Fruit fly (Drosophila melanogaster) whole organism, embryonic: ENCODE data around the gene Oscillin.

Source experiments
- Asciz ChIP-seq: fragments of 200-800 bp; sonication (Bioruptor generic); optimal IDR thresholded peaks from 2 replicates; lab custom pipeline; 2017; ENCODE audit warnings: missing biosample characterization, mild to moderate bottlenecking, missing genetic modification characterization, missing genetic modification reagents
- CG11723 ChIP-seq: fragments of 200-800 bp; sonication (Bioruptor generic); optimal IDR thresholded peaks from 2 replicates; lab custom pipeline; 2017; ENCODE audit warnings: missing biosample characterization, mild to moderate bottlenecking, missing genetic modification characterization
- CG12391 ChIP-seq: fragments of 200-800 bp; sonication (Bioruptor generic); optimal IDR thresholded peaks from 3 replicates; lab custom pipeline; 2018; ENCODE audit warnings: missing biosample characterization, mild to moderate bottlenecking, missing genetic modification characterization, moderate library complexity
- CG13287 ChIP-seq: fragments of 200-800 bp; sonication (Bioruptor generic); IDR thresholded peaks from 2 replicates; pipeline ENCODE4 v1.3.6; 2022; ENCODE audit warnings: missing biosample characterization, missing genetic modification characterization; ENCODE audit not compliant: partially characterized antibody
- CG14860 ChIP-seq: fragments of 200-800 bp; sonication (Bioruptor generic); IDR thresholded peaks from 3 replicates; pipeline ENCODE4 v1.3.6; 2022; ENCODE audit warnings: missing biosample characterization, missing genetic modification characterization; ENCODE audit not compliant: partially characterized antibody
- CG16779 ChIP-seq: fragments of 200-800 bp; sonication (Bioruptor generic); IDR thresholded peaks from 2 replicates; pipeline ENCODE4 v1.3.6; 2022; ENCODE audit warnings: missing biosample characterization, missing genetic modification characterization
- CG17829 ChIP-seq: fragments of 200-800 bp; optimal IDR thresholded peaks from 2 replicates; lab custom pipeline; 2019; ENCODE audit warnings: missing biosample characterization, mild to moderate bottlenecking, missing genetic modification characterization, moderate library complexity
- CG1832 ChIP-seq: fragments of 200-800 bp; sonication (Bioruptor generic); optimal IDR thresholded peaks from 2 replicates; lab custom pipeline; 2017; ENCODE audit warnings: missing biosample characterization, mild to moderate bottlenecking, missing genetic modification characterization, inconsistent platforms
- CG2678 ChIP-seq: fragments of 200-800 bp; sonication (Bioruptor generic); optimal IDR thresholded peaks from 3 replicates; lab custom pipeline; 2019; ENCODE audit warnings: missing biosample characterization, mild to moderate bottlenecking, missing genetic modification characterization, moderate library complexity
- CG3407 ChIP-seq: fragments of 200-800 bp; sonication (Bioruptor generic); optimal IDR thresholded peaks from 2 replicates; lab custom pipeline; 2018; ENCODE audit warnings: missing biosample characterization, mild to moderate bottlenecking, missing genetic modification characterization
- CG42726 ChIP-seq: fragments of 200-800 bp; sonication (Bioruptor generic); IDR thresholded peaks from 2 replicates; pipeline ENCODE4 v1.3.6; 2022; ENCODE audit warnings: missing biosample characterization, missing genetic modification characterization; ENCODE audit not compliant: partially characterized antibody
- CG43689 ChIP-seq: fragments of 200-800 bp; sonication (Bioruptor generic); IDR thresholded peaks from 2 replicates; pipeline ENCODE4 v1.3.6; 2022; ENCODE audit warnings: missing biosample characterization, missing genetic modification characterization
- CG4617 ChIP-seq: fragments of 200-800 bp; sonication (Bioruptor generic); optimal IDR thresholded peaks from 3 replicates; lab custom pipeline; 2016; ENCODE audit warnings: missing biosample characterization, missing genetic modification characterization, borderline replicate concordance
- CG7786 ChIP-seq: fragments of 200-800 bp; sonication (Bioruptor generic); optimal IDR thresholded peaks from 2 replicates; lab custom pipeline; 2016; ENCODE audit warnings: missing biosample characterization, missing genetic modification characterization
- CG7839 ChIP-seq: fragments of 200-800 bp; sonication (Bioruptor generic); optimal IDR thresholded peaks from 3 replicates; lab custom pipeline; 2018; ENCODE audit warnings: missing biosample characterization, mild to moderate bottlenecking, missing genetic modification characterization, moderate library complexity
- CG7963 ChIP-seq: fragments of 200-800 bp; sonication (Bioruptor generic); IDR thresholded peaks from 3 replicates; pipeline ENCODE4 v1.3.6; 2022; ENCODE audit warnings: missing biosample characterization, missing genetic modification characterization; ENCODE audit not compliant: partially characterized antibody
- CG8359 ChIP-seq: fragments of 200-800 bp; sonication (Bioruptor generic); optimal IDR thresholded peaks from 2 replicates; lab custom pipeline; 2017; ENCODE audit warnings: missing biosample characterization, mild to moderate bottlenecking, missing genetic modification characterization, borderline replicate concordance
- Dll ChIP-seq: fragments of 200-800 bp; sonication (Bioruptor generic); IDR thresholded peaks from 4 replicates; pipeline ENCODE4 v1.3.6; 2022; ENCODE audit warnings: missing biosample characterization, missing genetic modification characterization; ENCODE audit not compliant: partially characterized antibody
- ERR ChIP-seq: fragments of 200-800 bp; sonication (Bioruptor generic); optimal IDR thresholded peaks from 2 replicates; lab custom pipeline; 2016; ENCODE audit warnings: missing biosample characterization, missing genetic modification characterization
- Gsc ChIP-seq: fragments of 200-800 bp; sonication (Bioruptor generic); IDR thresholded peaks from 2 replicates; pipeline ENCODE4 v1.3.6; 2022; ENCODE audit warnings: missing biosample characterization, missing genetic modification characterization
- Hand ChIP-seq: fragments of 200-800 bp; sonication (Bioruptor generic); optimal IDR thresholded peaks from 2 replicates; lab custom pipeline; 2017; ENCODE audit warnings: mild to moderate bottlenecking, missing biosample characterization, missing genetic modification reagents, missing genetic modification characterization
- HmgZ ChIP-seq: fragments of 200-800 bp; sonication (Bioruptor generic); optimal IDR thresholded peaks from 2 replicates; lab custom pipeline; 2018; ENCODE audit warnings: missing biosample characterization, mild to moderate bottlenecking, missing genetic modification characterization
- Hmr ChIP-seq: fragments of 200-800 bp; sonication (Bioruptor generic); optimal IDR thresholded peaks from 3 replicates; lab custom pipeline; 2017; ENCODE audit warnings: mild to moderate bottlenecking, missing biosample characterization, missing genetic modification reagents, missing genetic modification characterization
- NC2α ChIP-seq: fragments of 200-800 bp; sonication (Bioruptor generic); optimal IDR thresholded peaks from 2 replicates; lab custom pipeline; 2016; ENCODE audit warnings: missing biosample characterization, missing genetic modification characterization
- Rfx ChIP-seq: fragments of 200-800 bp; sonication (Bioruptor generic); IDR thresholded peaks from 2 replicates; pipeline ENCODE4 v1.3.6; 2022; ENCODE audit warnings: missing biosample characterization, missing genetic modification characterization
- Scr ChIP-seq: fragments of 200-800 bp; sonication (Bioruptor generic); IDR thresholded peaks from 2 replicates; pipeline ENCODE4 v1.3.6; 2022; ENCODE audit warnings: missing biosample characterization, missing genetic modification characterization; ENCODE audit not compliant: partially characterized antibody
- Xrp1 ChIP-seq: fragments of 200-800 bp; sonication (Bioruptor generic); IDR thresholded peaks from 2 replicates; pipeline ENCODE4 v1.3.6; 2022; ENCODE audit warnings: missing biosample characterization, missing genetic modification characterization
- YL-1 ChIP-seq: fragments of 200-800 bp; sonication (Bioruptor generic); optimal IDR thresholded peaks from 3 replicates; lab custom pipeline; 2017; ENCODE audit warnings: missing biosample characterization, mild to moderate bottlenecking, missing genetic modification characterization
- al ChIP-seq: fragments of 200-800 bp; sonication (Bioruptor generic); IDR thresholded peaks from 2 replicates; pipeline ENCODE4 v1.3.6; 2022; ENCODE audit warnings: missing biosample characterization, missing genetic modification characterization
- amos ChIP-seq: fragments of 200-800 bp; sonication (Bioruptor generic); IDR thresholded peaks from 2 replicates; pipeline ENCODE4 v1.3.6; 2022; ENCODE audit warnings: missing biosample characterization, missing genetic modification characterization; ENCODE audit not compliant: partially characterized antibody
- ap ChIP-seq: fragments of 200-800 bp; sonication (Bioruptor generic); IDR thresholded peaks from 2 replicates; pipeline ENCODE4 v1.3.6; 2022; ENCODE audit warnings: missing biosample characterization, missing genetic modification characterization
- ato ChIP-seq: fragments of 200-800 bp; sonication (Bioruptor generic); IDR thresholded peaks from 2 replicates; pipeline ENCODE4 v1.3.6; 2022; ENCODE audit warnings: missing biosample characterization, missing genetic modification characterization; ENCODE audit not compliant: partially characterized antibody
- bowl ChIP-seq: fragments of 200-800 bp; sonication (Bioruptor generic); IDR thresholded peaks from 2 replicates; pipeline ENCODE4 v1.3.6; 2022; ENCODE audit warnings: missing biosample characterization, missing genetic modification characterization
- btn ChIP-seq: fragments of 200-800 bp; sonication (Bioruptor generic); optimal IDR thresholded peaks from 2 replicates; lab custom pipeline; 2016; ENCODE audit warnings: missing biosample characterization, missing genetic modification characterization
- cad ChIP-seq: fragments of >200 bp; optimal IDR thresholded peaks from 2 replicates; lab custom pipeline; 2017; ENCODE audit warnings: missing biosample characterization, missing genetic modification characterization
- cato ChIP-seq: fragments of 200-800 bp; sonication (Bioruptor generic); optimal IDR thresholded peaks from 2 replicates; lab custom pipeline; 2016; ENCODE audit warnings: missing biosample characterization, missing genetic modification characterization, borderline replicate concordance
- danr ChIP-seq: fragments of 200-800 bp; sonication (Bioruptor generic); IDR thresholded peaks from 2 replicates; pipeline ENCODE4 v1.3.6; 2022; ENCODE audit warnings: missing biosample characterization, missing genetic modification characterization
- dm ChIP-seq: fragments of 200-800 bp; sonication (Bioruptor generic); optimal IDR thresholded peaks from 3 replicates; lab custom pipeline; 2016; ENCODE audit warnings: missing biosample characterization, missing genetic modification characterization
- eve ChIP-seq, 2 experiments: fragments of >200 bp; optimal IDR thresholded peaks; 2 replicates each; lab custom pipeline; 2017; ENCODE audit warnings: missing biosample characterization in 2 of 2, missing genetic modification characterization in 2 of 2
- gfzf ChIP-seq: fragments of 200-800 bp; sonication (Bioruptor generic); optimal IDR thresholded peaks from 2 replicates; lab custom pipeline; 2016; ENCODE audit warnings: missing biosample characterization, mild to moderate bottlenecking, missing genetic modification characterization, moderate library complexity
- jing ChIP-seq: fragments of 200-800 bp; sonication (Bioruptor generic); optimal IDR thresholded peaks from 2 replicates; lab custom pipeline; 2018; ENCODE audit warnings: missing biosample characterization, mild to moderate bottlenecking, missing genetic modification characterization
- lov ChIP-seq, 2 experiments: fragments of 200-800 bp in 1 of 2; fragments of >200 bp in 1 of 2; sonication (Bioruptor generic) in 1 of 2; IDR thresholded peaks in 1 of 2; optimal IDR thresholded peaks in 1 of 2; 2 replicates in 1 of 2; 3 replicates in 1 of 2; pipeline versions ENCODE4 v1.3.6 to Lab custom; 2017 to 2022; ENCODE audit warnings: missing biosample characterization in 1 of 2, missing genetic modification characterization in 1 of 2
- pnt ChIP-seq: fragments of 200-800 bp; sonication (Bioruptor generic); optimal IDR thresholded peaks from 3 replicates; lab custom pipeline; 2016; ENCODE audit warnings: missing biosample characterization, missing genetic modification characterization
- pzg ChIP-seq: fragments of 200-800 bp; sonication (Bioruptor generic); optimal IDR thresholded peaks from 3 replicates; lab custom pipeline; 2018; ENCODE audit warnings: missing biosample characterization, mild to moderate bottlenecking, missing genetic modification characterization, moderate library complexity
- slp2 ChIP-seq: fragments of 200-800 bp; sonication (Bioruptor generic); optimal IDR thresholded peaks from 2 replicates; lab custom pipeline; 2016; ENCODE audit warnings: missing biosample characterization, missing genetic modification characterization
- sna ChIP-seq: fragments of 200-800 bp; sonication (Bioruptor generic); IDR thresholded peaks from 2 replicates; pipeline ENCODE4 v1.3.6; 2022; ENCODE audit warnings: missing biosample characterization, missing genetic modification characterization; ENCODE audit not compliant: partially characterized antibody
- sqz ChIP-seq: fragments of 200-800 bp; sonication (Bioruptor generic); optimal IDR thresholded peaks from 3 replicates; lab custom pipeline; 2018; ENCODE audit warnings: missing biosample characterization, mild to moderate bottlenecking, missing genetic modification characterization
- stwl ChIP-seq: fragments of 200-800 bp; sonication (Bioruptor generic); optimal IDR thresholded peaks from 3 replicates; lab custom pipeline; 2018; ENCODE audit warnings: missing biosample characterization, mild to moderate bottlenecking, missing genetic modification characterization, moderate library complexity
- zen2 ChIP-seq: fragments of 200-800 bp; sonication (Bioruptor generic); IDR thresholded peaks from 3 replicates; pipeline ENCODE4 v1.3.6; 2022; ENCODE audit warnings: missing biosample characterization, missing genetic modification characterization; ENCODE audit not compliant: partially characterized antibody

Oscillin gene

dm6 chr2L:5527861-5528260 is 19.0 kb upstream of the Oscillin start, which contains the start of gene CG31915 (continued):
- TF ChIP-seq cato (GFP tag; lab: Kevin White, UChicago) (no peak), CG7786 (GFP tag; lab: Kevin White, UChicago) (no peak), CG7839 (tag; lab: Kevin White, UChicago) (no peak), CG4617 (no peak), sna (GFP tag; lab: Robert Waterston, UW) (0 out of 2 replicates have a peak, but pooled peaks have one; percentile 39), Rfx (GFP tag; lab: Robert Waterston, UW) (no peak), amos (GFP tag; lab: Robert Waterston, UW) (peak; percentile 61; the same call in 1 of the 2 replicates), Hmr (no peak), CG16779 (no peak), CG13287 (peak; percentile 66), Scr (GFP tag; lab: Robert Waterston, UW) (peak; percentile 67), CG42726 (GFP tag; lab: Robert Waterston, UW) (peak; percentile 8; the same call in 1 of the 2 replicates), Gsc (GFP tag; lab: Robert Waterston, UW) (no peak), CG14860 (GFP tag; lab: Robert Waterston, UW) (peak; percentile 71), slp2 (no peak), Dll (GFP tag; lab: Robert Waterston, UW) (peak; percentile 47; the same call in 2 of the 4 replicates), CG3407 (GFP tag; lab: Kevin White, UChicago) (no peak), al (no peak), CG8359 (GFP tag; lab: Kevin White, UChicago) (no peak), sqz (GFP tag; lab: Kevin White, UChicago) (no peak), cad (GFP tag; lab: Kevin White, UChicago) (peak; percentile 92), pnt (GFP tag; lab: Kevin White, UChicago) (no peak), CG2678 (tag; lab: Kevin White, UChicago) (no peak), danr (GFP tag; lab: Robert Waterston, UW) (no peak), ap (GFP tag; lab: Robert Waterston, UW) (no peak), lov (optimal IDR thresholded peaks at IDR 0.05; lab: Kevin White, UChicago) (no peak), lov (GFP tag; IDR thresholded peaks at IDR 0.05; lab: Robert Waterston, UW) (no peak), NC2α (GFP tag; lab: Kevin White, UChicago) (no peak), gfzf (no peak), Asciz (GFP tag; lab: Kevin White, UChicago) (no peak), jing (no peak), HmgZ (tag; lab: Kevin White, UChicago) (peak; percentile 36), pzg (peak; percentile 37), zen2 (GFP tag; lab: Robert Waterston, UW) (peak; percentile 61; the same call in 2 of the 3 replicates), Hand (no peak), CG17829 (tag; lab: Kevin White, UChicago) (peak; percentile 9), CG1832 (no peak), dm (GFP tag; lab: Kevin White, UChicago) (no peak), Xrp1 (GFP tag; lab: Robert Waterston, UW) (no peak), btn (GFP tag; lab: Kevin White, UChicago) (no peak), CG12391 (no peak), ato (peak; percentile 84), ERR (GFP tag; lab: Kevin White, UChicago) (no peak), bowl (GFP tag; lab: Robert Waterston, UW) (no peak), YL-1 (GFP tag; lab: Kevin White, UChicago) (peak; percentile 21), eve (GFP tag; optimal IDR thresholded peaks at IDR 0.05; lab: Kevin White, UChicago) (no peak), CG11723 (no peak), CG7963 (GFP tag; lab: Robert Waterston, UW) (peak; percentile 83; the same call in 2 of the 3 replicates), CG43689 (GFP tag; lab: Robert Waterston, UW) (no peak), stwl (tag; lab: Kevin White, UChicago) (peak; percentile 72)
